Worm (Caenorhabditis elegans) whole organism, midembryonic: Measurements from ENCODE around the gene Y53G8AR.9.

Experiments
- flt-1 ChIP-seq: fragments of 200-800 bp; sonication (Bioruptor generic); IDR thresholded peaks from 2 replicates; pipeline ENCODE4 v1.3.6; 2022; ENCODE audit warnings: missing genetic modification characterization, missing compliant biosample characterization
- klf-2 ChIP-seq: fragments of 200-800 bp; sonication (Bioruptor generic); conservative IDR thresholded peaks from 2 replicates; pipeline ENCODE4 v1.3.6; 2022; ENCODE audit warnings: missing genetic modification reagents, missing genetic modification characterization, missing compliant biosample characterization

- TF ChIP-seq flt-1 (GFP tag; lab: Robert Waterston, UW) (no peak), klf-2 (GFP tag; lab: Robert Waterston, UW) (no peak)
These were observed 23.5 kb upstream of the Y53G8AR.9 start, which contains the start of gene gei-1 for ce11 chrIII:3344573-3344972.
